Fruit fly (Drosophila melanogaster) whole organism, pupa: ENCODE data around the gene ND-30.

Experiments
- CG10348 ChIP-seq: fragments of 200-800 bp; sonication (Bioruptor generic); IDR thresholded peaks from 2 replicates; pipeline ENCODE4 v1.3.6; 2022; ENCODE audit warnings: missing biosample characterization, missing genetic modification characterization
- CG12605 ChIP-seq: fragments of 200-800 bp; sonication (Bioruptor generic); IDR thresholded peaks from 2 replicates; pipeline ENCODE4 v1.3.6; 2022; ENCODE audit warnings: missing biosample characterization, missing genetic modification characterization
- CG13204 ChIP-seq: fragments of 200-800 bp; sonication (Bioruptor generic); optimal IDR thresholded peaks from 2 replicates; lab custom pipeline; 2018; ENCODE audit warnings: missing biosample characterization, mild to moderate bottlenecking, missing genetic modification characterization, moderate library complexity
- CG14655 ChIP-seq: fragments of 200-800 bp; sonication (Bioruptor generic); optimal IDR thresholded peaks from 3 replicates; lab custom pipeline; 2017; ENCODE audit warnings: mild to moderate bottlenecking, missing biosample characterization, missing genetic modification reagents, missing genetic modification characterization
- CG15710 ChIP-seq: fragments of 200-800 bp; sonication (Bioruptor generic); optimal IDR thresholded peaks from 2 replicates; lab custom pipeline; 2018; ENCODE audit warnings: missing biosample characterization, mild to moderate bottlenecking, missing genetic modification characterization, moderate library complexity
- CG17806 ChIP-seq: fragments of 200-800 bp; sonication (Bioruptor generic); optimal IDR thresholded peaks from 2 replicates; lab custom pipeline; 2018; ENCODE audit warnings: missing biosample characterization, mild to moderate bottlenecking, missing genetic modification characterization, moderate library complexity
- CG32121 ChIP-seq: fragments of 200-800 bp; sonication (Bioruptor generic); IDR thresholded peaks from 2 replicates; pipeline ENCODE4 v1.3.6; 2022; ENCODE audit warnings: missing biosample characterization, missing genetic modification characterization
- CG34367 ChIP-seq: fragments of 200-800 bp; sonication (Bioruptor generic); optimal IDR thresholded peaks from 2 replicates; lab custom pipeline; 2018; ENCODE audit warnings: missing biosample characterization, mild to moderate bottlenecking, missing genetic modification characterization
- CG4496 ChIP-seq: fragments of 200-800 bp; sonication (Bioruptor generic); IDR thresholded peaks from 3 replicates; pipeline ENCODE4 v1.3.6; 2022; ENCODE audit warnings: missing biosample characterization, missing genetic modification characterization
- CG8159 ChIP-seq: fragments of 200-800 bp; sonication (Bioruptor generic); optimal IDR thresholded peaks from 3 replicates; lab custom pipeline; 2018; ENCODE audit warnings: missing biosample characterization, mild to moderate bottlenecking, missing genetic modification characterization, moderate library complexity
- CG8301 ChIP-seq: fragments of 200-800 bp; sonication (Bioruptor generic); optimal IDR thresholded peaks from 2 replicates; lab custom pipeline; 2018; ENCODE audit warnings: missing biosample characterization, mild to moderate bottlenecking, missing genetic modification characterization
- CG9948 ChIP-seq: fragments of 200-800 bp; sonication (Bioruptor generic); optimal IDR thresholded peaks from 2 replicates; lab custom pipeline; 2018; ENCODE audit warnings: missing biosample characterization, mild to moderate bottlenecking, missing genetic modification characterization, moderate library complexity
- D1 ChIP-seq: fragments of 200-800 bp; sonication (Bioruptor generic); optimal IDR thresholded peaks from 2 replicates; lab custom pipeline; 2018; ENCODE audit warnings: missing biosample characterization, mild to moderate bottlenecking, missing genetic modification characterization, moderate library complexity
- EcR ChIP-seq: fragments of 200-800 bp; sonication (Bioruptor generic); optimal IDR thresholded peaks from 3 replicates; lab custom pipeline; 2019; ENCODE audit warnings: missing biosample characterization, missing genetic modification characterization, mild to moderate bottlenecking, moderate library complexity, missing genetic modification reagents
- Ets98B ChIP-seq: fragments of 200-800 bp; sonication (Bioruptor generic); IDR thresholded peaks from 2 replicates; pipeline ENCODE4 v1.3.6; 2022; ENCODE audit warnings: missing biosample characterization, missing genetic modification characterization
- Pif1A ChIP-seq: fragments of 200-800 bp; sonication (Bioruptor generic); optimal IDR thresholded peaks from 3 replicates; lab custom pipeline; 2016; ENCODE audit warnings: missing biosample characterization, missing genetic modification characterization
- Pif1B ChIP-seq: fragments of 200-800 bp; sonication (Bioruptor generic); optimal IDR thresholded peaks from 3 replicates; lab custom pipeline; 2016; ENCODE audit warnings: missing biosample characterization, missing genetic modification characterization
- Snoo ChIP-seq: fragments of 200-800 bp; sonication (Bioruptor generic); optimal IDR thresholded peaks from 3 replicates; lab custom pipeline; 2017; ENCODE audit warnings: missing biosample characterization, mild to moderate bottlenecking, missing genetic modification characterization, inconsistent platforms
- fd96Ca ChIP-seq: fragments of 200-800 bp; sonication (Bioruptor generic); IDR thresholded peaks from 3 replicates; pipeline ENCODE4 v1.3.6; 2022; ENCODE audit warnings: missing biosample characterization, missing genetic modification characterization
- gl ChIP-seq: fragments of 200-800 bp; sonication (Bioruptor generic); optimal IDR thresholded peaks from 2 replicates; lab custom pipeline; 2018; ENCODE audit warnings: missing biosample characterization, mild to moderate bottlenecking, missing genetic modification characterization
- rn ChIP-seq: fragments of 200-800 bp; sonication (Bioruptor generic); IDR thresholded peaks from 2 replicates; pipeline ENCODE4 v1.3.6; 2022; ENCODE audit warnings: missing biosample characterization, missing genetic modification characterization

ND-30 gene

DNA sequence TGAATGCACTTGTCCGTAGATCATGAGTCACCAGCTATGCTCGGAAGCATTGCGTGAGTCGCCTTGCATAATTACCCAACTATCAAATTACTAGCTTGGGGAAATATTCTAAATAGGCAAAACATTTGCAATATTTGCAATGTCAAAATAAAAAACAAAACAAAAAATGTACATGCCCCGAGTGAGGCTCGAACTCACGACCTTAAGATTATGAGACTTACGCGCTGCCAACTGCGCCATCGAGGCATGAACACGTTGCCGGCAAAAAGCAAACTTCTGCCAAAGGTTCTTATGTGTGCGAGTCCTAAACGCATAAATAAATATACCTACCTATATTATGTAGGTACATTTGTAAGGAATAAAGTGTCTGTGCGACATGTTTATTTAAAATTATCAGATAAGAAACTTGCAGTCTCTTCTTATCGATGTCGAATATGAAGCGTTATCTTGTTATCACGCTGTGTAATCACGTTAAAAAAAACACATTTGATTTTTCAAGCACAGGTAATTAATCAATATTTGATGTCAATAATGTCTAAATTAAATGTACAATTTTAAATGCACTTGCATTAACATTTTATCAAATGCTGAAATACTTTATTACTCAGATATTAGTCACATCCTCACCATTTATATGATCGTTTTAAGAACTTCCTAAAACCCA lies 37.5 kb downstream of the ND-30 start:
- no peak for TF ChIP-seq rn
- peak; percentile 17 for TF ChIP-seq EcR (GFP tag; lab: Kevin White, UChicago)

DNA sequence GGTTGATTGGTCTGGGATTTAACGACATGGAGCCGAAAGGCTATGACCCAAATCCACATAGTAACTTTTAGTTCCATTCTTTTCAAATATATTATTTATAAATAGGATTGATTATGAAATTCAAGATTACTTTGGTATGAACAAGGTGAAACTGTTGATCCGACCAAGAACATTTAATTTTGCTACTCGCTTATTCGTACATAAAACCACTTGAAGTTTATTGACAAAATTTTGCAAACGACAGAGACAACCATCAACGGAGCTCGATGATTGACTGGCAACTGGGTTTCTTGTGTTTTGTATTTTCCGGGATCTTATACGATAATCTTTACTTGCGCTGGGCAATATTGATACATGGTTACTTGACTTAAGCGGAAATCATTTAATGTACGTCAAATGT lies 45.0 kb downstream of the ND-30 start, which contains the start of gene CG45067:
Gene CG45067 (minus strand): TSS at position 101 of the 400 bp plus-strand sequence.
- TF ChIP-seq Ets98B (GFP tag; lab: Robert Waterston, UW) (no peak), Pif1B (GFP tag; lab: Kevin White, UChicago) (no peak), CG32121 (no peak), D1 (tag; lab: Kevin White, UChicago) (no peak), CG14655 (no peak), CG34367 (tag; lab: Kevin White, UChicago) (no peak), CG13204 (no peak), CG17806 (no peak), CG12605 (GFP tag; lab: Robert Waterston, UW) (no peak), CG9948 (tag; lab: Kevin White, UChicago) (no peak), CG8301 (tag; lab: Kevin White, UChicago) (no peak), CG10348 (no peak), gl (no peak), CG15710 (tag; lab: Kevin White, UChicago) (no peak), EcR (GFP tag; lab: Kevin White, UChicago) (no peak), Snoo (tag; lab: Kevin White, UChicago) (no peak), Pif1A (no peak), rn (no peak), fd96Ca (GFP tag; lab: Robert Waterston, UW) (no peak), CG4496 (GFP tag; lab: Robert Waterston, UW) (no peak)

DNA sequence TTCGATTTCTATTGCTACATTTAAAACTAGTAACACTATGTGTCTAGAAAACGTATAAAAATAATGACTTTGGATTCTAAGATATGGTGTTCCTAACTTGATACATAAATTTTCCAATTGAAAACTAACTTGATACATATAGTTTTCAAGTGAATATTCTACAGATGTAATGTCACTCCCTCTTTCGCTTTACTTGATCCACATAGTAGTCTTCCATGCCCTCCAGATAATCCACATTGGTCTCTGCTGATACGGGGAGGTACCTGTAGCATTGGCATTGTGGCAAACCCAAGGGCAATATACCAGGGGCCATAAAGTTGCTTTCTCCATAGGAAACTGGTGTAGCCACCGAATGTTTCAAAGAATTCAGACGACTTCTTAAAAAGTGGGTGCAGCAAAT lies 48.3 kb downstream of the ND-30 start, which contains the start of gene CG45066:
Gene CG45066 (minus strand): TSS at position 101 of the 400 bp plus-strand sequence.
- TF ChIP-seq D1 (tag; lab: Kevin White, UChicago) (no peak), Snoo (tag; lab: Kevin White, UChicago) (no peak), rn (no peak), CG13204 (no peak), Ets98B (GFP tag; lab: Robert Waterston, UW) (no peak), CG17806 (no peak), CG12605 (GFP tag; lab: Robert Waterston, UW) (no peak), Pif1B (GFP tag; lab: Kevin White, UChicago) (no peak), CG8159 (tag; lab: Kevin White, UChicago) (no peak)

DNA sequence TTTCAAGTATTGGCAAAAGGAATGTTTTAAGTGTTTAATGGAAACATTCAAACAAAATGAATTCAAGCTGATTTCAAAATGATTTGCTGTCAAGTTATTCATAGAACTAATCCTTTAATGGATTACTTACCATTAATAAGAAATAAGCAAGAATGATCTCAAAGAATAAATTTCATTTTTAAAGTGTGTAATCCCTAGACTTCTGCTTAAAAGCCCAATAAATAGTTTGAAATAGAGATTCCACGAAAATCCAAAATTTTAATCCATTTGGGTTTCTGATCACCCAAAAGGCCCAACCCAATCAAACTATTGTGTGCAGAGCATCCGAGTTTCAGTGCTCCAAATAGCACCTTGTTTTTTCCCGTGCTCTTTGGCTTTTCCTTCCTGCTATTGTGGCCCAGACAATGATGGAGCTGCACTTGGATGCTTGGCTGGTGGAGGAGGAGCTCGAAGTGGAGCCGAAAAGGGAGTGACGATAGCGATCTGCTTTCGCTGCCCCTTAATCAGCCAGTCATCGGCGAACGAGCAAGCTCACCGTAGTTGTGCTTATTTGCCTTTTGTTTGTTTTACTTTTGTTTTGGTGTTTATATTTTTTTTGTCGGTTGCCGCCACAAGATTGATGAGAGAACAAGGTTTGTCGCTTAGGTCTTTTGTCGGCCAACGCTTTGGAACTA lies 49.8 kb downstream of the ND-30 start:
- TF ChIP-seq CG15710 (tag; lab: Kevin White, UChicago), result peak; percentile 51
- peak; percentile 43 for TF ChIP-seq EcR (GFP tag; lab: Kevin White, UChicago)
- TF ChIP-seq gl, result no peak
- peak; percentile 33 for TF ChIP-seq CG13204
- TF ChIP-seq Pif1B (GFP tag; lab: Kevin White, UChicago), result peak; percentile 24
- peak; percentile 12 for TF ChIP-seq CG9948 (tag; lab: Kevin White, UChicago)

DNA sequence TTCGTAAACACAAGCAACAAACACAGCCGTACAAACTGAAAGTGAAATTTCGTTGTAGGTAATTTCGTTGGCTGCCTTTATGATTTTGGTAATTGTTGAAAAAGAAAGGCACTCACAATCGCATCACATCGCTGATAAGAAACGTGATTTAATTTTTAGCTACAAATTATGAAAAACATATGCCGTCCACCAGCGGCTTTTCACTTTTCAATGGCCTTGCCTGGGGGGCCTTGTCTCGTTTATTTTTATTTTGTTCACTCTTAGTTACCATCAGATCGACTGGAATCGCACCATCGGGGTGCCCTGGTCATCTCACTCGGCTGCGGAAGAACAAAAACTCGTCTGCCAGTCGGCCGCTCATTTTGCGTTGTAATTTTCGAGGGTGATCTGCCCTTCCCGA lies 50.4 kb downstream of the ND-30 start:
- peak; percentile 46 for TF ChIP-seq EcR (GFP tag; lab: Kevin White, UChicago)
- TF ChIP-seq CG32121, result no peak
